Worm (Caenorhabditis elegans): Measurements from ENCODE around the gene dmsr-5.

ce11 chrIII:10969644-10970043, 25.4 kb downstream of the dmsr-5 start, which contains the start of gene dhc-4:
- TF ChIP-seq tra-4 (tag; optimal IDR thresholded peaks at IDR 0.05) (no peak), pes-1 (GFP tag; IDR thresholded peaks at IDR 0.05) (no peak), sea-1 (GFP tag; conservative IDR thresholded peaks at IDR 0.05) (no peak), B0310.2 (tag; optimal IDR thresholded peaks at IDR 0.05) (no peak), hmg-4 (GFP tag; optimal IDR thresholded peaks at IDR 0.05) (no peak), flt-1 (GFP tag; IDR thresholded peaks at IDR 0.05) (no peak), ets-7 (tag; optimal IDR thresholded peaks at IDR 0.05) (no peak), hnd-1 (tag; optimal IDR thresholded peaks at IDR 0.05) (no peak), ama-1 (optimal IDR thresholded peaks at IDR 0.05) (no peak)

Data from whole organism, early embryonic.